Worm (Caenorhabditis elegans) whole organism, early embryonic: ENCODE results near the gene fbxa-42.

ENCODE experiments used
- ama-1 ChIP-seq: fragments of 150-350 bp; optimal IDR thresholded peaks from 2 replicates; lab custom pipeline; 2014
- tbx-11 ChIP-seq: fragments of 200-800 bp; sonication (Bioruptor generic); IDR thresholded peaks from 2 replicates; pipeline ENCODE4 v1.3.6; 2022; ENCODE audit warnings: missing genetic modification characterization, missing compliant biosample characterization

ce11 chrIII:2219408-2219807 lies 41.8 kb downstream of the fbxa-42 start, which contains the start of gene fbxa-12:
- TF ChIP-seq tbx-11 (no peak), ama-1 (no peak)
